Worm (Caenorhabditis elegans): ENCODE data around the gene T28A8.2.
"Not testable (repeated sequence)": the region's sequence is repeated elsewhere in the genome, so short reads cannot be mapped to it uniquely, and the experiment has no call there.

The T28A8.2 gene

DNA sequence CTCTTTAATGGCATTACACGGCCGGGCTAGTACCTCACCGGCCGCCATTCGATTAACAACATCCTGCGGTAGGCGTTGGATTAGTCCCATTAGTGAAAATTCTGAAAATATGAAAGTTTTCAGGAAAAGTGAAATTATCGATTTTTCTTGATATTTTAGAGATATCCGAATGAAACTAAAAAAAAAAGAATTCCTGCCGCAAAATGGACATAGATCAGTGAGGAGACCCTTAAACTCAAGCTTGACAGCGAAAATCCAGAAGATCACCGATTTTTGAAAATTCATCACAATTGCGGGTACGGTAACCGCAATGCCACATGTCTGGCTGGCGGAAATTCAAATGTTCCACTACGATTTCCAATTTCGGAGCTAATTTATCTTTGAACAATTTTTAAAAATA, 19.0 kb upstream of the T28A8.2 start, which contains the start of gene mlh-1:
TSS of gene mlh-1 (minus strand) at position 101 of the 400 bp plus-strand sequence.
- TF ChIP-seq ets-7 (tag; optimal IDR thresholded peaks at IDR 0.05) (no peak), F13C5.2 (tag; optimal IDR thresholded peaks at IDR 0.05) (no peak), ceh-36 (tag; optimal IDR thresholded peaks at IDR 0.05) (no peak), ama-1 (optimal IDR thresholded peaks at IDR 0.05) (no peak), ceh-13 (GFP tag; optimal IDR thresholded peaks at IDR 0.05) (no peak), tbx-11 (GFP tag; IDR thresholded peaks at IDR 0.05) (no peak), tbx-37 (GFP tag; conservative IDR thresholded peaks at IDR 0.05) (no peak), B0310.2 (tag; optimal IDR thresholded peaks at IDR 0.05) (no peak), pes-1 (GFP tag; IDR thresholded peaks at IDR 0.05) (no peak), flt-1 (GFP tag; IDR thresholded peaks at IDR 0.05) (no peak), scrt-1 (GFP tag; IDR thresholded peaks at IDR 0.05) (no peak), hmbx-1 (tag; optimal IDR thresholded peaks at IDR 0.05) (no peak), hmg-4 (GFP tag; optimal IDR thresholded peaks at IDR 0.05) (no peak), hnd-1 (tag; optimal IDR thresholded peaks at IDR 0.05) (no peak), sea-1 (GFP tag; conservative IDR thresholded peaks at IDR 0.05) (no peak), aly-1 (tag; optimal IDR thresholded peaks at IDR 0.05) (no peak), tra-4 (tag; optimal IDR thresholded peaks at IDR 0.05) (no peak)

DNA sequence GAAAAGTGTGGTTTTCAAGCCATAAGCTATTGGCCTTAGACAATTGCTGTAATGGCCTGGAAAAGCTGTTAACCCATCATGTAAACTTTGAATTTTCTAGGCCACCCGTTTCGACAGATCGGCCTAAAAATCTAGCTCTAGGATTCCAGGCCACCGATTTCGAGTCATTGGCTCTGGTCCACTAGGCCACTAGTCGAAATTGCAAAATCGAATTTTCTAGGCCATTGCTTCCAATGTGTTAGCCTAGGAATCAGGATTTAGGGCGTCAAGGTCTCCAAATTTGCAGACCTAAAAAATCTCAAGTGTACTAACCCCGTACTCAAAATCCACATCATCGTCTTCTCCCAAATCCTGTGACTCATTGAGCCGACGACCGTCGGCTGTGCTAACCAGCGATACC, 15.3 kb upstream of the T28A8.2 start:
- TF ChIP-seq hmg-4 (GFP tag; optimal IDR thresholded peaks at IDR 0.05) (no peak), sea-1 (GFP tag; conservative IDR thresholded peaks at IDR 0.05) (no peak), ceh-36 (tag; optimal IDR thresholded peaks at IDR 0.05) (no peak), ama-1 (optimal IDR thresholded peaks at IDR 0.05) (no peak), scrt-1 (GFP tag; IDR thresholded peaks at IDR 0.05) (no peak), flt-1 (GFP tag; IDR thresholded peaks at IDR 0.05) (no peak), aly-1 (tag; optimal IDR thresholded peaks at IDR 0.05) (no peak)

- no peak for TF ChIP-seq B0310.2 (tag; optimal IDR thresholded peaks at IDR 0.05)
- no peak for TF ChIP-seq ama-1 (optimal IDR thresholded peaks at IDR 0.05)
- no peak for TF ChIP-seq hnd-1 (tag; optimal IDR thresholded peaks at IDR 0.05)
- TF ChIP-seq tra-4 (tag; optimal IDR thresholded peaks at IDR 0.05): no peak
Measured at ce11 chrIII:13505718-13506117, 10.2 kb upstream of the T28A8.2 start, which contains the start of gene T28A8.3. Gene T28A8.3 (plus strand): TSS chrIII:13506018.

ce11 chrIII:13503379-13503778, 7.9 kb upstream of the T28A8.2 start, which contains the start of gene T28A8.4:
Gene T28A8.4 (plus strand): TSS chrIII:13503679.
- no peak for TF ChIP-seq pes-1 (GFP tag; IDR thresholded peaks at IDR 0.05)
- TF ChIP-seq tra-4 (tag; optimal IDR thresholded peaks at IDR 0.05): no peak
- no peak for TF ChIP-seq flt-1 (GFP tag; IDR thresholded peaks at IDR 0.05)
- no peak for TF ChIP-seq sea-1 (GFP tag; conservative IDR thresholded peaks at IDR 0.05)
- TF ChIP-seq scrt-1 (GFP tag; IDR thresholded peaks at IDR 0.05): no peak
- TF ChIP-seq ceh-13 (GFP tag; optimal IDR thresholded peaks at IDR 0.05): no peak
- no peak for TF ChIP-seq aly-1 (tag; optimal IDR thresholded peaks at IDR 0.05)
- TF ChIP-seq ceh-36 (tag; optimal IDR thresholded peaks at IDR 0.05): no peak
- no peak for TF ChIP-seq tbx-37 (GFP tag; conservative IDR thresholded peaks at IDR 0.05)
- no peak for TF ChIP-seq B0310.2 (tag; optimal IDR thresholded peaks at IDR 0.05)
- TF ChIP-seq F13C5.2 (tag; optimal IDR thresholded peaks at IDR 0.05): no peak
- TF ChIP-seq hmg-4 (GFP tag; optimal IDR thresholded peaks at IDR 0.05): no peak
- TF ChIP-seq ets-7 (tag; optimal IDR thresholded peaks at IDR 0.05): no peak

DNA sequence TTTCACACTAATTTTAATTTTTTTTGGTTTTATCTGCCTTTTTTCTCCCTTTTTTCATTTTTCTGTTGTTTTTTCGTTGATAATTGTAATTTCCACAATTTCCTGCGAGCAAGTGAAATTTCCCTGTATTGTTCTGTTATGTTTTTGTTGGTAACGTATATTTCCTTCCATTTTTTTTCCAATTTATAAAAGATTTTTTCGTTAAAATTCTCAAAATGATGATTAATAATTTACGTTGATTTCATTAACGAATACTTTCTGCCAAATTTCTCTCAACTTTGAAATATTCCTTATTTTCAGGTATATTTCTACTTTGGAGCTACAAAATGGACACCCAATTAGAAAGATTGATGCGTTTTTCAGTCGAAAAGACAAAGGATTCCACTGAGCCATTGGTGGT, 7.0 kb upstream of the T28A8.2 start, which contains the start of gene T28A8.8:
TSS of gene T28A8.8 (plus strand) at position 301 of the 400 bp plus-strand sequence.
- TF ChIP-seq pes-1 (GFP tag; IDR thresholded peaks at IDR 0.05) (no peak), aly-1 (tag; optimal IDR thresholded peaks at IDR 0.05) (no peak), B0310.2 (tag; optimal IDR thresholded peaks at IDR 0.05) (no peak), hmg-4 (GFP tag; optimal IDR thresholded peaks at IDR 0.05) (no peak), hmbx-1 (tag; optimal IDR thresholded peaks at IDR 0.05) (no peak), sea-1 (GFP tag; conservative IDR thresholded peaks at IDR 0.05) (no peak), tbx-11 (GFP tag; IDR thresholded peaks at IDR 0.05) (no peak), ets-7 (tag; optimal IDR thresholded peaks at IDR 0.05) (no peak)

- TF ChIP-seq ceh-36 (tag; optimal IDR thresholded peaks at IDR 0.05): no peak
Measured at ce11 chrIII:13501599-13501998, 6.1 kb upstream of the T28A8.2 start, which contains the start of gene T28A8.5. Gene T28A8.5 (plus strand): TSS chrIII:13501630.

ce11 chrIII:13498899-13499298, 3.4 kb upstream of the T28A8.2 start, which contains the start of gene T28A8.6:
Gene T28A8.6 (plus strand): TSS chrIII:13499199.
- TF ChIP-seq pes-1, tbx-11, flt-1 (GFP tag; IDR thresholded peaks at IDR 0.05): not testable (repeated sequence)

DNA sequence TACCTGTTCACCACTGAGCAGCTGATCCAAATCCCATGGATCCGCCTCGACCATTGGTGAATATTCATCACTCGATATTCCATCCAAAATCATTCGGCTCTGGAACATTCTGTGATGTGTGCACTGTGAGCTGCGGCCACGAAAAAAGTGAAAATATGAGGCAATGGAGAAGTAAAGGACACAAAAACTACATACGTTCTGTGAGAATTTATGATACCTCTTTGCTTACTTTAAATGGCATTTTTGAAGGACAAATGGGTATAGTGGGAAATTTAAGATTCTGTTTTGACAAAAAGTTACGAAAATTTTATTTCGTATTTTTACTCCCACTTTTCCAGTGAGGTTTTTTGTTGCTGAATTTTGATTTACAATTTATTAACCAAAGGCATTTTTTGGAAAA, 3.1 kb downstream of the T28A8.2 start, which contains the start of gene twk-40:
TSS of gene twk-40 (minus strand) at position 101 of the 400 bp plus-strand sequence.
- no peak for TF ChIP-seq aly-1 (tag; optimal IDR thresholded peaks at IDR 0.05)

- TF ChIP-seq hmg-4 (GFP tag; optimal IDR thresholded peaks at IDR 0.05): no peak
- TF ChIP-seq ama-1 (optimal IDR thresholded peaks at IDR 0.05): no peak
- TF ChIP-seq scrt-1 (GFP tag; IDR thresholded peaks at IDR 0.05): no peak
- no peak for TF ChIP-seq ets-7 (tag; optimal IDR thresholded peaks at IDR 0.05)
- no peak for TF ChIP-seq ceh-13 (GFP tag; optimal IDR thresholded peaks at IDR 0.05)
- no peak for TF ChIP-seq F13C5.2 (tag; optimal IDR thresholded peaks at IDR 0.05)
- no peak for TF ChIP-seq hmbx-1 (tag; optimal IDR thresholded peaks at IDR 0.05)
- TF ChIP-seq tbx-37 (GFP tag; conservative IDR thresholded peaks at IDR 0.05): no peak
- no peak for TF ChIP-seq pes-1 (GFP tag; IDR thresholded peaks at IDR 0.05)
- no peak for TF ChIP-seq tbx-11 (GFP tag; IDR thresholded peaks at IDR 0.05)
Measured at ce11 chrIII:13484024-13484423, 11.4 kb downstream of the T28A8.2 start, which contains the start of gene acc-4. Gene acc-4 (minus strand): TSS chrIII:13484124.
